Fruit fly (Drosophila melanogaster) whole organism, embryonic: ENCODE data around the gene jdp.

Experiments used
- ATbp ChIP-seq: fragments of 200-800 bp; sonication (Bioruptor generic); optimal IDR thresholded peaks from 2 replicates; lab custom pipeline; 2017; ENCODE audit warnings: missing biosample characterization, mild to moderate bottlenecking, missing genetic modification characterization, missing genetic modification reagents
- Adf1 ChIP-seq: fragments of 200-800 bp; sonication (Bioruptor generic); IDR thresholded peaks from 2 replicates; pipeline ENCODE4 v1.3.6; 2022; ENCODE audit warnings: missing biosample characterization, missing genetic modification characterization
- Asciz ChIP-seq: fragments of 200-800 bp; sonication (Bioruptor generic); optimal IDR thresholded peaks from 2 replicates; lab custom pipeline; 2017; ENCODE audit warnings: missing biosample characterization, mild to moderate bottlenecking, missing genetic modification characterization, missing genetic modification reagents
- Atf3 ChIP-seq: fragments of 200-800 bp; sonication (Bioruptor generic); optimal IDR thresholded peaks from 3 replicates; lab custom pipeline; 2016; ENCODE audit warnings: missing biosample characterization, missing genetic modification characterization
- Awh ChIP-seq: fragments of 200-800 bp; sonication (Bioruptor generic); IDR thresholded peaks from 2 replicates; pipeline ENCODE4, ENCODE4 v1.3.6; 2022; ENCODE audit warnings: missing biosample characterization, missing genetic modification characterization
- C15 ChIP-seq: fragments of 200-800 bp; sonication (Bioruptor generic); IDR thresholded peaks from 3 replicates; pipeline ENCODE4 v1.3.6; 2022; ENCODE audit warnings: missing biosample characterization, missing genetic modification characterization
- CG11247 ChIP-seq: fragments of 200-800 bp; sonication (Bioruptor generic); IDR thresholded peaks from 2 replicates; pipeline ENCODE4 v1.3.6; 2022; ENCODE audit warnings: missing biosample characterization, missing genetic modification characterization
- CG11456 ChIP-seq: fragments of 200-800 bp; sonication (Bioruptor generic); IDR thresholded peaks from 3 replicates; pipeline ENCODE4 v1.3.6; 2022; ENCODE audit warnings: missing biosample characterization, missing genetic modification characterization
- CG11696 ChIP-seq: fragments of 200-800 bp; sonication (Bioruptor generic); IDR thresholded peaks from 2 replicates; pipeline ENCODE4 v1.3.6; 2022; ENCODE audit warnings: missing biosample characterization, missing genetic modification characterization
- CG14014 ChIP-seq: fragments of 200-800 bp; sonication (Bioruptor generic); IDR thresholded peaks from 2 replicates; pipeline ENCODE4 v1.3.6; 2022; ENCODE audit warnings: missing biosample characterization, missing genetic modification characterization
- CG14667 ChIP-seq: fragments of 200-800 bp; sonication (Bioruptor generic); IDR thresholded peaks from 2 replicates; pipeline ENCODE4 v1.3.6; 2022; ENCODE audit warnings: missing biosample characterization, missing genetic modification characterization
- CG15696 ChIP-seq: fragments of 200-800 bp; sonication (Bioruptor generic); optimal IDR thresholded peaks from 2 replicates; lab custom pipeline; 2019; ENCODE audit warnings: missing biosample characterization, mild to moderate bottlenecking, missing genetic modification characterization, moderate library complexity
- CG17802 ChIP-seq: fragments of 200-800 bp; sonication (Bioruptor generic); optimal IDR thresholded peaks from 2 replicates; lab custom pipeline; 2018; ENCODE audit warnings: missing biosample characterization, mild to moderate bottlenecking, missing genetic modification characterization, moderate library complexity
- CG18011 ChIP-seq: fragments of 200-800 bp; sonication (Bioruptor generic); optimal IDR thresholded peaks from 2 replicates; lab custom pipeline; 2017; ENCODE audit warnings: missing biosample characterization, missing genetic modification characterization, mild to moderate bottlenecking, moderate library complexity, missing genotype
- CG1832 ChIP-seq: fragments of 200-800 bp; sonication (Bioruptor generic); optimal IDR thresholded peaks from 2 replicates; lab custom pipeline; 2017; ENCODE audit warnings: missing biosample characterization, mild to moderate bottlenecking, missing genetic modification characterization, inconsistent platforms
- CG2712 ChIP-seq: fragments of 200-800 bp; optimal IDR thresholded peaks from 3 replicates; lab custom pipeline; 2019; ENCODE audit warnings: missing biosample characterization, mild to moderate bottlenecking, missing genetic modification characterization, moderate library complexity
- CG31441 ChIP-seq: fragments of 200-800 bp; sonication (Bioruptor generic); IDR thresholded peaks from 2 replicates; pipeline ENCODE4 v1.3.6; 2022; ENCODE audit warnings: missing biosample characterization, missing genetic modification characterization
- CG3281 ChIP-seq: fragments of 200-800 bp; sonication (Bioruptor generic); optimal IDR thresholded peaks from 3 replicates; lab custom pipeline; 2017; ENCODE audit warnings: missing biosample characterization, mild to moderate bottlenecking, missing genetic modification characterization
- CG4282 ChIP-seq: fragments of 200-800 bp; sonication (Bioruptor generic); optimal IDR thresholded peaks from 2 replicates; lab custom pipeline; 2016; ENCODE audit warnings: missing biosample characterization, missing genetic modification characterization
- CG4360 ChIP-seq: fragments of 200-800 bp; sonication (Bioruptor generic); IDR thresholded peaks from 2 replicates; pipeline ENCODE4 v1.3.6; 2022; ENCODE audit warnings: missing biosample characterization, missing genetic modification characterization
- CG4820 ChIP-seq: fragments of 200-800 bp; sonication (Bioruptor generic); optimal IDR thresholded peaks from 3 replicates; lab custom pipeline; 2016; ENCODE audit warnings: missing biosample characterization, missing genetic modification characterization
- CG5245 ChIP-seq: fragments of 200-800 bp; sonication (Bioruptor generic); optimal IDR thresholded peaks from 3 replicates; lab custom pipeline; 2016; ENCODE audit warnings: missing biosample characterization, missing genetic modification characterization
- CG7271 ChIP-seq: fragments of 200-800 bp; sonication (Bioruptor generic); optimal IDR thresholded peaks from 2 replicates; lab custom pipeline; 2018; ENCODE audit warnings: missing biosample characterization, mild to moderate bottlenecking, missing genetic modification characterization, moderate library complexity
- CG8281 ChIP-seq: fragments of 200-800 bp; sonication (Bioruptor generic); optimal IDR thresholded peaks from 2 replicates; lab custom pipeline; 2018; ENCODE audit warnings: missing biosample characterization, mild to moderate bottlenecking, missing genetic modification characterization, moderate library complexity
- CG8478 ChIP-seq: fragments of >200 bp; optimal IDR thresholded peaks from 2 replicates; lab custom pipeline; 2018
- Doc3 ChIP-seq: fragments of 200-800 bp; sonication (Bioruptor generic); IDR thresholded peaks from 3 replicates; pipeline ENCODE4 v1.3.6; 2022; ENCODE audit warnings: missing biosample characterization, missing genetic modification characterization; ENCODE audit not compliant: partially characterized antibody
- Drgx ChIP-seq: fragments of 200-800 bp; sonication (Bioruptor generic); IDR thresholded peaks from 2 replicates; pipeline ENCODE4 v1.3.6; 2022; ENCODE audit warnings: missing biosample characterization, missing genetic modification characterization
- Elba2 ChIP-seq: fragments of 200-800 bp; sonication (Bioruptor generic); optimal IDR thresholded peaks from 3 replicates; lab custom pipeline; 2016; ENCODE audit warnings: missing biosample characterization, missing genetic modification characterization
- Fer2 ChIP-seq: fragments of 200-800 bp; sonication (Bioruptor generic); optimal IDR thresholded peaks from 2 replicates; lab custom pipeline; 2018; ENCODE audit warnings: missing biosample characterization, mild to moderate bottlenecking, missing genetic modification characterization, moderate library complexity
- Hmr ChIP-seq: fragments of 200-800 bp; sonication (Bioruptor generic); optimal IDR thresholded peaks from 3 replicates; lab custom pipeline; 2017; ENCODE audit warnings: mild to moderate bottlenecking, missing biosample characterization, missing genetic modification reagents, missing genetic modification characterization
- Hr3 ChIP-seq: fragments of 200-800 bp; sonication (Bioruptor generic); optimal IDR thresholded peaks from 3 replicates; lab custom pipeline; 2016; ENCODE audit warnings: missing biosample characterization, missing genetic modification characterization
- Max ChIP-seq: fragments of 200-800 bp; sonication (Bioruptor generic); optimal IDR thresholded peaks from 2 replicates; lab custom pipeline; 2016; ENCODE audit warnings: missing biosample characterization, mild to moderate bottlenecking, missing genetic modification characterization
- Meics ChIP-seq: fragments of 200-800 bp; sonication (Bioruptor generic); optimal IDR thresholded peaks from 2 replicates; lab custom pipeline; 2017; ENCODE audit warnings: missing biosample characterization, mild to moderate bottlenecking, missing genetic modification characterization
- Myb ChIP-seq: fragments of 200-800 bp; sonication (Bioruptor generic); optimal IDR thresholded peaks from 2 replicates; lab custom pipeline; 2016; ENCODE audit warnings: missing biosample characterization, missing genetic modification characterization
- Oaz ChIP-seq: fragments of 200-800 bp; sonication (Bioruptor generic); IDR thresholded peaks from 2 replicates; pipeline ENCODE4 v1.3.6; 2022; ENCODE audit warnings: missing biosample characterization, missing genetic modification characterization
- Sox100B ChIP-seq: fragments of 200-800 bp; sonication (Bioruptor generic); optimal IDR thresholded peaks from 3 replicates; lab custom pipeline; 2018; ENCODE audit warnings: missing biosample characterization, mild to moderate bottlenecking, missing genetic modification characterization
- Spps ChIP-seq: fragments of 200-800 bp; sonication (Bioruptor generic); optimal IDR thresholded peaks from 2 replicates; lab custom pipeline; 2018; ENCODE audit warnings: missing biosample characterization, mild to moderate bottlenecking, missing genetic modification characterization
- YL-1 ChIP-seq: fragments of 200-800 bp; sonication (Bioruptor generic); optimal IDR thresholded peaks from 3 replicates; lab custom pipeline; 2017; ENCODE audit warnings: missing biosample characterization, mild to moderate bottlenecking, missing genetic modification characterization
- bcd ChIP-seq: fragments of 200-800 bp; sonication (Bioruptor generic); optimal IDR thresholded peaks from 2 replicates; lab custom pipeline; 2017; ENCODE audit warnings: missing biosample characterization, mild to moderate bottlenecking, missing genetic modification characterization
- cad ChIP-seq: fragments of >200 bp; optimal IDR thresholded peaks from 2 replicates; lab custom pipeline; 2017; ENCODE audit warnings: missing biosample characterization, missing genetic modification characterization
- cwo ChIP-seq: fragments of 200-800 bp; sonication (Bioruptor generic); optimal IDR thresholded peaks from 3 replicates; lab custom pipeline; 2017; ENCODE audit warnings: missing biosample characterization, missing genetic modification characterization, mild to moderate bottlenecking, moderate library complexity, missing genetic modification reagents
- dysf ChIP-seq: fragments of 200-800 bp; sonication (Bioruptor generic); IDR thresholded peaks from 3 replicates; pipeline ENCODE4 v1.3.6; 2022; ENCODE audit warnings: missing biosample characterization, missing genetic modification characterization
- fu2 ChIP-seq: fragments of 200-800 bp; sonication (Bioruptor generic); optimal IDR thresholded peaks from 2 replicates; lab custom pipeline; 2016; ENCODE audit warnings: missing biosample characterization, missing genetic modification characterization
- gce ChIP-seq: fragments of 200-800 bp; sonication (Bioruptor generic); IDR thresholded peaks from 3 replicates; pipeline ENCODE4 v1.3.6; 2022; ENCODE audit warnings: missing biosample characterization, missing genetic modification characterization
- h ChIP-seq: fragments of >200 bp; optimal IDR thresholded peaks from 2 replicates; lab custom pipeline; 2017
- ranshi ChIP-seq: fragments of 200-800 bp; sonication (Bioruptor generic); IDR thresholded peaks from 2 replicates; pipeline ENCODE4 v1.3.6; 2022; ENCODE audit warnings: missing biosample characterization, missing genetic modification characterization
- schlank ChIP-seq: fragments of 200-800 bp; sonication (Bioruptor generic); optimal IDR thresholded peaks from 2 replicates; lab custom pipeline; 2018; ENCODE audit warnings: missing biosample characterization, mild to moderate bottlenecking, missing genetic modification characterization
- tio ChIP-seq: fragments of 200-800 bp; sonication (Bioruptor generic); optimal IDR thresholded peaks from 2 replicates; lab custom pipeline; 2017; ENCODE audit warnings: missing biosample characterization, missing genetic modification characterization, inconsistent platforms
- tna ChIP-seq: fragments of 200-800 bp; sonication (Bioruptor generic); IDR thresholded peaks from 2 replicates; pipeline ENCODE4 v1.3.6; 2022; ENCODE audit warnings: missing biosample characterization, missing genetic modification characterization; ENCODE audit not compliant: partially characterized antibody
- toy ChIP-seq: fragments of 200-800 bp; sonication (Bioruptor generic); IDR thresholded peaks from 2 replicates; pipeline ENCODE4 v1.3.6; 2022; ENCODE audit warnings: missing biosample characterization, missing genetic modification characterization
- wek ChIP-seq: fragments of 200-800 bp; sonication (Bioruptor generic); optimal IDR thresholded peaks from 3 replicates; lab custom pipeline; 2018; ENCODE audit warnings: missing biosample characterization, mild to moderate bottlenecking, missing genetic modification characterization, moderate library complexity

The jdp gene

DNA sequence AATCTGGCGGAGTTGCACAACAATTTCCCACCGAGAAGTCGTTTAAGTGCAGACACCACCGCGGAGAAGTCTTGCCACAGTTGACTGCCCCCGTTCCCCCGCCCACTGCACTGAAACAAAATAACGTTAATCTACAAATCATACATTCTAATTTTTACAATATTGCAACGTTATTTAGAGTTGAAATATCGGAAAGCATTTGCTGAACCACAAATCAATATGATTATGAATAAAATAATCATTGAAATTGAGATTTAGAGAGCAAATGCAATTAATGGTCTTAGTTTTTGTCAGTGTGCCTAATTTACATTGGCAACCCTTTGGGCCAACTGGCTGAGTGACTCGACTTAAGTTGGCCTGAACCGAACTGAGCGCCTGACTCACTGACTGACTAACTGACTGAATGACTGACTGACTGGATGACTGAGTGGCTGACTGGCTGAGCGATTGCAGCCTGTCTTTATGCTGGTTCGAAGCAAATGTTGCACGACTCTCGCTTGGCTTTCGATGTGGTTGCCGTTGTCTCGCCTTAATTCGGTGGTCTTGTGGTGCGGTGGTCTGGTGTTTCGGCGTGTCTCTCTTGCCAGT, 43.8 kb upstream of the jdp start (continued):
- peak; percentile 69 for TF ChIP-seq Hmr (GFP tag; lab: Kevin White, UChicago)
- peak; percentile 74; the same call in 2 of the 3 replicates for TF ChIP-seq gce (GFP tag; lab: Robert Waterston, UW)
- no peak for TF ChIP-seq CG7271 (tag; lab: Kevin White, UChicago)
- peak; percentile 93 for TF ChIP-seq CG31441
- peak; percentile 41 for TF ChIP-seq Max
- TF ChIP-seq CG11696, result peak; percentile 59
- peak; percentile 99 for TF ChIP-seq CG8281 (tag; lab: Kevin White, UChicago)
- TF ChIP-seq Doc3, result no peak
- peak; percentile 58 for TF ChIP-seq Meics (GFP tag; lab: Kevin White, UChicago)
- TF ChIP-seq CG2712 (tag; lab: Kevin White, UChicago), result peak; percentile 90
- no peak for TF ChIP-seq CG8478
- peak; percentile 54 for TF ChIP-seq wek (GFP tag; lab: Kevin White, UChicago)
- peak; percentile 26; the same call in 1 of the 2 replicates for TF ChIP-seq CG4360
- no peak for TF ChIP-seq Adf1
- peak; percentile 91 for TF ChIP-seq Drgx (GFP tag; lab: Robert Waterston, UW)
- no peak for TF ChIP-seq Elba2 (GFP tag; lab: Kevin White, UChicago)
- peak; percentile 68 for TF ChIP-seq Atf3 (GFP tag; lab: Kevin White, UChicago)
- TF ChIP-seq tna (GFP tag; lab: Robert Waterston, UW), result no peak
- peak; percentile 45 for TF ChIP-seq CG14667
- no peak for TF ChIP-seq h (lab: Kevin White, UChicago)
- TF ChIP-seq Hr3 (GFP tag; lab: Kevin White, UChicago), result peak; percentile 63
- peak; percentile 75 for TF ChIP-seq bcd
- TF ChIP-seq CG15696, result peak; percentile 47
- peak; percentile 68; the same call in 1 of the 2 replicates for TF ChIP-seq CG14014
- peak; percentile 72; the same call in 2 of the 3 replicates for TF ChIP-seq CG11456
- no peak for TF ChIP-seq Myb (GFP tag; lab: Kevin White, UChicago)
- TF ChIP-seq Sox100B (GFP tag; lab: Kevin White, UChicago), result no peak
- no peak for TF ChIP-seq schlank (tag; lab: Kevin White, UChicago)
- peak; percentile 81 for TF ChIP-seq CG5245
- peak; percentile 84 for TF ChIP-seq dysf
- TF ChIP-seq Awh (GFP tag; lab: Robert Waterston, UW), result peak; percentile 75
- TF ChIP-seq Oaz (GFP tag; lab: Robert Waterston, UW), result peak; percentile 72
- TF ChIP-seq CG17802 (tag; lab: Kevin White, UChicago), result peak; percentile 59
- no peak for TF ChIP-seq cwo
- TF ChIP-seq CG4282, result no peak
- TF ChIP-seq ranshi, result peak; percentile 74
- TF ChIP-seq CG3281 (GFP tag; lab: Kevin White, UChicago), result peak; percentile 54
- TF ChIP-seq C15, result 0 out of 3 replicates have a peak, but pooled peaks have one; percentile 48
- TF ChIP-seq tio (GFP tag; lab: Kevin White, UChicago), result peak; percentile 34
- TF ChIP-seq YL-1, result peak; percentile 12
- TF ChIP-seq CG18011 (GFP tag; lab: Kevin White, UChicago), result peak; percentile 20
- no peak for TF ChIP-seq Fer2
- TF ChIP-seq toy (GFP tag; lab: Robert Waterston, UW), result no peak
- peak; percentile 23 for TF ChIP-seq fu2
- TF ChIP-seq Asciz (GFP tag; lab: Kevin White, UChicago), result peak; percentile 78
- TF ChIP-seq CG4820 (GFP tag; lab: Kevin White, UChicago), result peak; percentile 75
- peak; percentile 71 for TF ChIP-seq Spps (tag; lab: Kevin White, UChicago)
- TF ChIP-seq ATbp (GFP tag; lab: Kevin White, UChicago), result peak; percentile 85
- peak; percentile 52 for TF ChIP-seq CG11247 (GFP tag; lab: Robert Waterston, UW)
- TF ChIP-seq cad (GFP tag; lab: Kevin White, UChicago), result no peak
- no peak for TF ChIP-seq CG1832 (GFP tag; lab: Kevin White, UChicago)
